Fruit fly (Drosophila melanogaster): ENCODE results near the gene CG15554.

Gene CG15554

DNA sequence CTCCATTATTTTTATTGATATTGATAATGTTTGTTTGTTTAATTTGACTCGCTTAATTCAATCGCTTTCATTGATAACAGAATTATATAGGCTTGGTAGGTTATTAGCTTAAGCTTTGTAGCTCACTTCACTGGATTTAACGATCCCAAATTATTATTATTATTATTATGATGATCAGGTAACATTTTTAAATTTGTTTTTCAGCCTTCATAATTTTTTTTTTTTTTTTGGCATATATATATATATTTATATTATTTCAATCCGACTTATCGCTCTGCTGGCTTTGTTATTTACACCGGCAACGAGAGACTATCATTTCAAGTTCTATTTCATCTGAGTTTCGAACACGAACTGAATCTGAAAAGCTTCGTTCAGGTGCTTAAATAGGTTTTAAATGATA lies 24.9 kb upstream of the CG15554 start, which contains the start of gene CG15553:
CG15553 (minus strand) TSS at position 101 of the 400 bp plus-strand sequence.
- TF ChIP-seq dsf (GFP tag; optimal IDR thresholded peaks at IDR 0.05; ENCODE audit: borderline replicate concordance) (no peak), GATAd (GFP tag; optimal IDR thresholded peaks at IDR 0.05) (no peak), HLH106 (tag; optimal IDR thresholded peaks at IDR 0.05) (no peak), h (GFP tag; optimal IDR thresholded peaks at IDR 0.05) (no peak), Myc (optimal IDR thresholded peaks at IDR 0.05) (no peak), Rel (GFP tag; optimal IDR thresholded peaks at IDR 0.05) (no peak), Rel (tag; optimal IDR thresholded peaks at IDR 0.05) (no peak), CG32264 (GFP tag; optimal IDR thresholded peaks at IDR 0.05) (no peak), dl (GFP tag; optimal IDR thresholded peaks at IDR 0.05; ENCODE audit: insufficient read depth in 1 of 2, partially characterized antibody in 2 of 2) (no peak), Jra (GFP tag; optimal IDR thresholded peaks at IDR 0.05) (no peak), woc (GFP tag; optimal IDR thresholded peaks at IDR 0.05) (no peak), Sp1 (GFP tag; optimal IDR thresholded peaks at IDR 0.05) (no peak), Hnf4 (GFP tag; optimal IDR thresholded peaks at IDR 0.05) (no peak), tai (GFP tag; optimal IDR thresholded peaks at IDR 0.05) (no peak), dmrt93B (GFP tag; optimal IDR thresholded peaks at IDR 0.05) (no peak), brk (GFP tag; optimal IDR thresholded peaks at IDR 0.05) (no peak), foxo (GFP tag; optimal IDR thresholded peaks at IDR 0.05) (no peak)

DNA sequence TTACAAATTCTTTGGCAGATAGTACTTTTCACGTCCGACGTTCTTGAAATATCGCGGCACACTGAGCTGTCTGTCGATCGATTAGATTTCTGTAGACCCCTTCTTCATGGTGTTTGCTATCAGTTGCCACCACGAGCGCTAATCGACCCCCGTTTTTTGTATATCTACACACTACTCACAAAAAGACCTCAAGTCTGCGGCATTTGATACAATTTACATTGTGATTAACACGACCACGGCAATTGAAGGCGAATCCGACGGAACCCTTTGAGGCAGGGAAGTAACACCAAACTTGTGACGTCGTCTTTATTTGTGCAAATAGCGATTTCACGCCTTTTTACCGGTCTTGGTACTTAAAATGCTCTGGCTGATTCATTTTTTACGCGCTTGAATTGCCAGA lies 16.8 kb upstream of the CG15554 start, which contains the start of gene Mayo:
Mayo (minus strand) TSS at position 66 of the 400 bp plus-strand sequence.
- TF ChIP-seq Hr83 (GFP tag; optimal IDR thresholded peaks at IDR 0.05; ENCODE audit: poor library complexity, severe bottlenecking) (no peak), Abd-B (GFP tag; optimal IDR thresholded peaks at IDR 0.05) (no peak), jim (GFP tag; optimal IDR thresholded peaks at IDR 0.05) (no peak), pan (optimal IDR thresholded peaks at IDR 0.05) (no peak), h (GFP tag; optimal IDR thresholded peaks at IDR 0.05) (peak; percentile 16)

DNA sequence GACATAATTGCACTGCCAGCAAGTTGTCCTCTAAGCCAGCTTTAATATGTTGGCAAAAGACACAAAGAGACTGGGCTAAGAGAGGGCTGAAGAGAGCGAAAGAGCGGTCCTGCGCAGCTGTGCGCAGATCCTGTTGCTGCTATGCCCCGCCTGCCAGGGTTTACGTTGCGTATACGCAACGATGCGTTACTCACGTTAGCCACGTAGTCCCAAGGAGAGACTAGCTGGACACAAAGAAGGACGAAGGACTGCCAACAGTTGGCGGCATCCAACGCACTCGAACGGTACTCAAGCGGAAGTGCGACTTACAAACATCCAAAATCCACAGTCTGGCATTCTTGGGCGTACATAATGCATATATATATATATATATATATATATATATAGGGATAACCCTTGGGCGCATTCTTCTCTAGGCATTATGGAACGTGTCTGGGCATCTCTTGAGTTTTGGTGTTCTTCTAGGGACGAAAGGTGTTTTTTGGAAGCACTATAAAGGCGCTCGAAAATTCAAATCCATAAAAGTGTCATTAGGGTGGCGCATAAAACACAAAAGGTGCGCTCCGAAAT lies 6.0 kb upstream of the CG15554 start:
- TF ChIP-seq Dfd (GFP tag; optimal IDR thresholded peaks at IDR 0.05) (peak; percentile 69), Mio (GFP tag; optimal IDR thresholded peaks at IDR 0.05) (no peak), GATAd (GFP tag; optimal IDR thresholded peaks at IDR 0.05) (no peak), HLH106 (tag; optimal IDR thresholded peaks at IDR 0.05) (no peak)

DNA sequence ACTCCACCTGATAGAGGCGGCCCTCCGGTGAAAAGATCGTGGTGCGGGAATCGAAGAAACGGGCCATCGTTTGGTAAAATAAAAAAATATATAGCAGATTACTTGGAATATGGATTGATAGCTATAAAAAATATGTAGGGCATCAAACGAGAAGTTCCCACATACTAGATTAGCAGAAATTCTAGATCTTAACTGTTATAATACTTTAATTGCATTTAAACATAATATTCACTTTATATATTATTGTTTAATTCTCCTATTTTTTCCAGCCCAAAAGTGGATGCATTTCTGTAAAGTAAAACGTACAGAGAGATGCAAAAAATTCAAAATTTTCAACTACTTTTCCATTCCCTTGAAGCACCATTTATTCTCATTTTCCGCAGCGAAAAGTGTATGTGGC lies 2.6 kb upstream of the CG15554 start, which contains the start of gene Prosalpha3T:
Prosalpha3T (minus strand) TSS at position 101 of the 400 bp plus-strand sequence.
- TF ChIP-seq usp (GFP tag; optimal IDR thresholded peaks at IDR 0.05) (no peak), Abd-B (GFP tag; optimal IDR thresholded peaks at IDR 0.05) (no peak), Vsx2 (GFP tag; optimal IDR thresholded peaks at IDR 0.05; ENCODE audit: partially characterized antibody) (no peak), ey (GFP tag; optimal IDR thresholded peaks at IDR 0.05) (no peak), foxo (GFP tag; optimal IDR thresholded peaks at IDR 0.05) (no peak), Hr78 (GFP tag; optimal IDR thresholded peaks at IDR 0.05) (no peak), rgr (GFP tag; optimal IDR thresholded peaks at IDR 0.05) (no peak), woc (GFP tag; optimal IDR thresholded peaks at IDR 0.05) (no peak), OdsH (GFP tag; optimal IDR thresholded peaks at IDR 0.05) (no peak)

DNA sequence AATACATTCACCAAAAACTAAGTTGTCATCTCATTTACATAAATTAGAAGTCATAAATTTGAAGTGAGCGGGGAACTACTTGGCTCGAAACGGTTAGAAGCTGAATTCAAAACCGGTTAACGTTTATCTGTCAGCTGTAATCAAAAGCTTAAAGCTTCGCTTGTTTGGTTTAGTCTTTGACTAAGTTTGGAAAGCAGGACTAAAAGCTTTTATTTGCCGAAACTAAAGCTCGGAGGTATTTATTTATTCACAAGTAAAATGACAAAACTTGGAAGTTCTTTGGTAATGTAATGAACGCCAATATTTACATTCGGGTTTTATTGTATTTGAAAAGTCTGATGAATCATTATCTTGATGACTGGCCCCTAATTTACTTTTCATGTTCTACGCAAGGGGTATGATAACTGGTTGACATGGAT lies 1.4 kb downstream of the CG15554 start:
- TF ChIP-seq Rel (GFP tag; optimal IDR thresholded peaks at IDR 0.05) (no peak), Rel (tag; optimal IDR thresholded peaks at IDR 0.05) (peak; percentile 68), lola (GFP tag; optimal IDR thresholded peaks at IDR 0.05) (no peak)

DNA sequence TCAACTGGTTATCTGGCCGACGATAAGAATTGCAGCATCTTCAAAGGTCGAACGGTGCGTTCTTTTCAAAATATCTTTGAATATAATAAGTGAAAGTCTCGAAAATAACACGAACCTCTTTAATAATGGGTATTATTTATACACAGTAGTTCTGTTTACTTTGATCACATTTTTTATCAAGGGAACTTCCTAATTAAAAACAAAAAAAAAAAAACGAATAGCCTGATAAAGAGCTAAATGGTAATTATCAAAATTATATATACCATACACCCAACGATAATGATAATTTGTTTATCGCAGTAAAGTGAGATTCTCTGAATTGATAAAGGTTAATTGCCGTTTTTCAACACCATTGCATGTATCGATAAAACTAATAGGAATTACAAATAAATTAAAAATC lies 4.6 kb downstream of the CG15554 start, which contains the start of gene Ktch:
Ktch (minus strand) TSS at position 101 of the 400 bp plus-strand sequence.
- TF ChIP-seq Hnf4 (GFP tag; optimal IDR thresholded peaks at IDR 0.05) = no peak
- TF ChIP-seq dsf (GFP tag; optimal IDR thresholded peaks at IDR 0.05; ENCODE audit: borderline replicate concordance) = no peak
- no peak for TF ChIP-seq GATAd (GFP tag; optimal IDR thresholded peaks at IDR 0.05)
- no peak for TF ChIP-seq Myc (optimal IDR thresholded peaks at IDR 0.05)
- no peak for TF ChIP-seq CrebA (GFP tag; optimal IDR thresholded peaks at IDR 0.05; ENCODE audit: borderline replicate concordance)
- TF ChIP-seq Dfd (GFP tag; optimal IDR thresholded peaks at IDR 0.05) = no peak
- TF ChIP-seq N (GFP tag; optimal IDR thresholded peaks at IDR 0.05) = no peak
- TF ChIP-seq Rel (GFP tag; optimal IDR thresholded peaks at IDR 0.05) = no peak
- no peak for TF ChIP-seq Rel (tag; optimal IDR thresholded peaks at IDR 0.05)
- no peak for TF ChIP-seq jim (GFP tag; optimal IDR thresholded peaks at IDR 0.05)
- no peak for TF ChIP-seq sv (GFP tag; optimal IDR thresholded peaks at IDR 0.05)
- no peak for TF ChIP-seq foxo (GFP tag; optimal IDR thresholded peaks at IDR 0.05)
- no peak for TF ChIP-seq dl (GFP tag; optimal IDR thresholded peaks at IDR 0.05; ENCODE audit: insufficient read depth in 1 of 2, partially characterized antibody in 2 of 2)
